Worm (Caenorhabditis elegans): ENCODE results near the gene C25A8.5.

C25A8.5 gene

ce11 chrIV:7044552-7045139 is 45.3 kb downstream of the C25A8.5 start, which contains the start of gene tin-9.1 (continued):
- TF ChIP-seq Y55F3AM.14 (GFP tag; optimal IDR thresholded peaks at IDR 0.05) (no peak), alr-1 (tag; optimal IDR thresholded peaks at IDR 0.05) (no peak), snpc-4 (tag; optimal IDR thresholded peaks at IDR 0.05) (peak; percentile 68), ztf-11 (tag; optimal IDR thresholded peaks at IDR 0.05) (no peak), lin-11 (tag; optimal IDR thresholded peaks at IDR 0.05) (no peak), gmeb-1 (tag; optimal IDR thresholded peaks at IDR 0.05) (peak; percentile 87)

- TF ChIP-seq sma-9 (GFP tag; optimal IDR thresholded peaks at IDR 0.05) (peak; percentile 22), sma-9 (tag; optimal IDR thresholded peaks at IDR 0.05) (no peak), mab-5 (tag; optimal IDR thresholded peaks at IDR 0.05) (no peak), dmd-4 (tag; optimal IDR thresholded peaks at IDR 0.05) (no peak), nhr-25 (tag; optimal IDR thresholded peaks at IDR 0.05) (no peak), ztf-11 (tag; optimal IDR thresholded peaks at IDR 0.05) (no peak), nhr-10 (tag; optimal IDR thresholded peaks at IDR 0.05) (no peak), skn-1 (tag; optimal IDR thresholded peaks at IDR 0.05) (peak; percentile 70), lsy-2 (tag; optimal IDR thresholded peaks at IDR 0.05) (peak in 1 of 2 experiments; percentile 46), C34F6.9 (tag; optimal IDR thresholded peaks at IDR 0.05) (no peak), fos-1 (tag; optimal IDR thresholded peaks at IDR 0.05) (peak; percentile 60)
Measured at ce11 chrIV:7045362-7045936, 46.1 kb downstream of the C25A8.5 start.

- TF ChIP-seq ZK546.5 (tag; optimal IDR thresholded peaks at IDR 0.05): no peak
- TF ChIP-seq alr-1 (tag; optimal IDR thresholded peaks at IDR 0.05): no peak
- no peak for TF ChIP-seq mdl-1 (tag; optimal IDR thresholded peaks at IDR 0.05)
- TF ChIP-seq Y55F3AM.14 (GFP tag; optimal IDR thresholded peaks at IDR 0.05): no peak
- no peak for TF ChIP-seq sma-3 (GFP tag; optimal IDR thresholded peaks at IDR 0.05)
- TF ChIP-seq mab-5 (tag; optimal IDR thresholded peaks at IDR 0.05): no peak
- no peak for TF ChIP-seq ztf-1 (GFP tag; conservative IDR thresholded peaks at IDR 0.05)
- TF ChIP-seq lin-39 (tag; optimal IDR thresholded peaks at IDR 0.05): no peak
- no peak for TF ChIP-seq R02D3.7 (tag; optimal IDR thresholded peaks at IDR 0.05)
- no peak for TF ChIP-seq nhr-23 (tag; optimal IDR thresholded peaks at IDR 0.05)
- TF ChIP-seq skn-1 (tag; optimal IDR thresholded peaks at IDR 0.05): no peak
- TF ChIP-seq unc-55 (GFP tag; optimal IDR thresholded peaks at IDR 0.05): no peak
- TF ChIP-seq nhr-25 (tag; optimal IDR thresholded peaks at IDR 0.05): no peak
- no peak for TF ChIP-seq nhr-11 (tag; optimal IDR thresholded peaks at IDR 0.05)
- TF ChIP-seq aly-2 (tag; optimal IDR thresholded peaks at IDR 0.05): no peak
- peak; percentile 19 for TF ChIP-seq nhr-6 (tag; optimal IDR thresholded peaks at IDR 0.05)
- TF ChIP-seq dmd-4 (tag; optimal IDR thresholded peaks at IDR 0.05): no peak
- no peak for TF ChIP-seq ceh-82 (tag; optimal IDR thresholded peaks at IDR 0.05)
- no peak for TF ChIP-seq nhr-237 (tag; optimal IDR thresholded peaks at IDR 0.05)
- TF ChIP-seq blmp-1 (tag; optimal IDR thresholded peaks at IDR 0.05; ENCODE audit: insufficient read depth): no peak
- TF ChIP-seq ama-1 (optimal IDR thresholded peaks at IDR 0.05): no peak
- TF ChIP-seq ztf-11 (tag; optimal IDR thresholded peaks at IDR 0.05): no peak
- peak; percentile 10 for TF ChIP-seq fos-1 (tag; optimal IDR thresholded peaks at IDR 0.05)
- no peak for TF ChIP-seq ztf-4 (tag; optimal IDR thresholded peaks at IDR 0.05)
- TF ChIP-seq sem-4 (tag; optimal IDR thresholded peaks at IDR 0.05): no peak
- no peak for TF ChIP-seq crh-2 (tag; optimal IDR thresholded peaks at IDR 0.05)
- TF ChIP-seq mbf-1 (tag; optimal IDR thresholded peaks at IDR 0.05): no peak
- TF ChIP-seq nhr-21 (tag; optimal IDR thresholded peaks at IDR 0.05): peak; percentile 27
- no peak for TF ChIP-seq snpc-4 (tag; optimal IDR thresholded peaks at IDR 0.05)
- no peak for TF ChIP-seq egl-27 (tag; optimal IDR thresholded peaks at IDR 0.05)
- no peak for TF ChIP-seq unc-62 (GFP tag; optimal IDR thresholded peaks at IDR 0.05)
- TF ChIP-seq nhr-10 (tag; optimal IDR thresholded peaks at IDR 0.05): no peak
- TF ChIP-seq gmeb-1 (tag; optimal IDR thresholded peaks at IDR 0.05): no peak
- no peak for TF ChIP-seq F13H6.1 (tag; optimal IDR thresholded peaks at IDR 0.05)
- TF ChIP-seq elt-3 (tag; optimal IDR thresholded peaks at IDR 0.05): no peak
- TF ChIP-seq zag-1 (tag; optimal IDR thresholded peaks at IDR 0.05): no peak
- no peak for TF ChIP-seq lin-13 (GFP tag; optimal IDR thresholded peaks at IDR 0.05)
- TF ChIP-seq nhr-77 (tag; optimal IDR thresholded peaks at IDR 0.05): no peak
- no peak for TF ChIP-seq C34F6.9 (tag; optimal IDR thresholded peaks at IDR 0.05)
- TF ChIP-seq sma-9 (GFP tag; optimal IDR thresholded peaks at IDR 0.05): peak; percentile 40
- TF ChIP-seq sma-9 (tag; optimal IDR thresholded peaks at IDR 0.05): no peak
- TF ChIP-seq unc-39 (tag; optimal IDR thresholded peaks at IDR 0.05): no peak
- TF ChIP-seq nhr-129 (tag; optimal IDR thresholded peaks at IDR 0.05): peak; percentile 27
- no peak for TF ChIP-seq nhr-12 (tag; optimal IDR thresholded peaks at IDR 0.05)
- no peak for TF ChIP-seq ceh-16 (tag; optimal IDR thresholded peaks at IDR 0.05)
Measured at ce11 chrIV:7046641-7047361, 47.5 kb downstream of the C25A8.5 start.

Measured in whole organism, L2 larva.